Fruit fly (Drosophila melanogaster): Measurements from ENCODE around the gene bon.

- TF ChIP-seq Ets96B (tag; optimal IDR thresholded peaks at IDR 0.05) (no peak), CG34406 (GFP tag; optimal IDR thresholded peaks at IDR 0.05) (no peak), eg (GFP tag; IDR thresholded peaks at IDR 0.05) (no peak), CG6792 (GFP tag; optimal IDR thresholded peaks at IDR 0.05) (no peak), CG31627 (GFP tag; optimal IDR thresholded peaks at IDR 0.05) (no peak), Eip93F (GFP tag; optimal IDR thresholded peaks at IDR 0.05) (no peak), Smox (GFP tag; optimal IDR thresholded peaks at IDR 0.05) (no peak), net (GFP tag; optimal IDR thresholded peaks at IDR 0.05) (no peak), CG6808 (GFP tag; optimal IDR thresholded peaks at IDR 0.05) (no peak), svp (GFP tag) (no peak), CG16779 (tag; optimal IDR thresholded peaks at IDR 0.05) (no peak)
These were observed 32.2 kb upstream of the bon start, which contains the start of gene CG5191 for dm6 chr3R:20560668-20561226.

Data from whole organism, prepupa.